Fruit fly (Drosophila melanogaster) Kc167 (cell line): ENCODE results near the gene CG5866.

ENCODE experiments used
- h ChIP-seq: fragments of >200 bp; optimal IDR thresholded peaks from 3 replicates; lab custom pipeline; 2018; ENCODE audit warnings: missing external identifiers
- insv ChIP-seq: fragments of >200 bp; optimal IDR thresholded peaks from 3 replicates; lab custom pipeline; 2018; ENCODE audit warnings: missing external identifiers

- TF ChIP-seq insv (no peak), h (lab: Kevin White, UChicago) (no peak)
These were observed 15.4 kb upstream of the CG5866 start for dm6 chr3R:17400102-17400501.
